Worm (Caenorhabditis elegans) whole organism, L4 larva: ENCODE data around the gene W06H8.6.

Experiments used
- D1046.2 ChIP-seq: fragments of 200-800 bp; sonication (Bioruptor generic); IDR thresholded peaks from 2 replicates; pipeline ENCODE4 v1.3.6; 2022; ENCODE audit warnings: missing genetic modification characterization, missing compliant biosample characterization
- F10B5.3 ChIP-seq: sonication (generic microtip); optimal IDR thresholded peaks from 2 replicates; lab custom pipeline; 2016; ENCODE audit warnings: mild to moderate bottlenecking, missing genetic modification characterization, missing compliant biosample characterization
- F49E8.2 ChIP-seq: sonication (generic microtip); optimal IDR thresholded peaks from 2 replicates; lab custom pipeline; 2016; ENCODE audit warnings: missing compliant biosample characterization, mild to moderate bottlenecking, missing genetic modification characterization, borderline replicate concordance
- T26A8.4 ChIP-seq: fragments of 200-800 bp; sonication (Bioruptor generic); IDR thresholded peaks from 2 replicates; pipeline ENCODE4 v1.3.6; 2022; ENCODE audit warnings: missing genetic modification characterization, missing compliant biosample characterization
- Y105C5A.15 ChIP-seq: fragments of 200-800 bp; sonication (Bioruptor generic); IDR thresholded peaks from 2 replicates; pipeline ENCODE4 v1.3.6; 2022; ENCODE audit warnings: missing genetic modification characterization, missing compliant biosample characterization
- Y48G9A.11 ChIP-seq: fragments of 200-800 bp; sonication (Bioruptor generic); IDR thresholded peaks from 2 replicates; pipeline ENCODE4 v1.3.6; 2022; ENCODE audit warnings: missing genetic modification reagents, missing genetic modification characterization, missing compliant biosample characterization
- Y5F2A.4 ChIP-seq: fragments of 200-800 bp; sonication (Bioruptor generic); optimal IDR thresholded peaks from 2 replicates; lab custom pipeline; 2018; ENCODE audit warnings: mild to moderate bottlenecking, missing genetic modification characterization, missing compliant biosample characterization
- ZK546.5 ChIP-seq, 2 experiments: sonication (generic microtip); optimal IDR thresholded peaks; 2 replicates each; lab custom pipeline; 2017; ENCODE audit warnings: missing biosample characterization in 2 of 2, missing genetic modification characterization in 2 of 2
- aha-1 ChIP-seq: fragments of 150-350 bp; peaks from one replicate; lab custom pipeline; 2014; ENCODE audit warnings: missing biosample characterization, missing genetic modification characterization
- ama-1 ChIP-seq: fragments of 150-350 bp; optimal IDR thresholded peaks from 2 replicates; lab custom pipeline; 2014; ENCODE audit warnings: inconsistent platforms, mixed read lengths
- arid-1 ChIP-seq: fragments of 200-800 bp; sonication (Bioruptor generic); conservative IDR thresholded peaks from 2 replicates; pipeline ENCODE4 v1.3.6; 2022; ENCODE audit warnings: missing genetic modification reagents, missing genetic modification characterization, missing compliant biosample characterization
- attf-4 ChIP-seq: sonication (generic microtip); optimal IDR thresholded peaks from 3 replicates; lab custom pipeline; 2017; ENCODE audit warnings: missing biosample characterization, missing genetic modification characterization
- ceh-20 ChIP-seq: fragments of 200-800 bp; sonication (Bioruptor generic); IDR thresholded peaks from 2 replicates; pipeline ENCODE4 v1.3.6; 2022; ENCODE audit warnings: missing genetic modification reagents, missing genetic modification characterization, missing compliant biosample characterization
- ceh-28 ChIP-seq: fragments of 150-350 bp; optimal IDR thresholded peaks from 2 replicates; lab custom pipeline; 2014; ENCODE audit warnings: missing biosample characterization, missing genetic modification reagents, missing genetic modification characterization
- ceh-32 ChIP-seq: sonication (generic microtip); optimal IDR thresholded peaks from 2 replicates; lab custom pipeline; 2016; ENCODE audit warnings: mild to moderate bottlenecking, missing genetic modification characterization, missing compliant biosample characterization; ENCODE audit not compliant: poor library complexity
- ceh-62 ChIP-seq: sonication (generic microtip); optimal IDR thresholded peaks from 2 replicates; lab custom pipeline; 2017; ENCODE audit warnings: missing biosample characterization, missing genetic modification characterization
- ces-1 ChIP-seq: fragments of 150-350 bp; sonication (generic microtip); optimal IDR thresholded peaks from 4 replicates; lab custom pipeline; 2014; ENCODE audit warnings: missing biosample characterization, missing genetic modification reagents, missing genetic modification characterization
- daf-8 ChIP-seq: fragments of 200-800 bp; sonication (Bioruptor generic); IDR thresholded peaks from 2 replicates; pipeline ENCODE4 v1.3.6; 2022; ENCODE audit warnings: missing genetic modification characterization, missing compliant biosample characterization
- dmd-6 ChIP-seq: fragments of 200-800 bp; sonication (Bioruptor generic); IDR thresholded peaks from 2 replicates; pipeline ENCODE4 v1.3.6; 2022; ENCODE audit warnings: missing genetic modification reagents, missing genetic modification characterization, missing compliant biosample characterization
- dmd-8 ChIP-seq: fragments of 200-800 bp; sonication (Bioruptor generic); IDR thresholded peaks from 2 replicates; pipeline ENCODE4 v1.3.6; 2022; ENCODE audit warnings: missing genetic modification characterization, missing compliant biosample characterization
- dve-1 ChIP-seq: sonication (generic microtip); optimal IDR thresholded peaks from 2 replicates; lab custom pipeline; 2017; ENCODE audit warnings: antibody characterized with exemption, mild to moderate bottlenecking, missing genetic modification characterization, missing compliant biosample characterization; ENCODE audit not compliant: insufficient read depth
- hlh-11 ChIP-seq: fragments of 200-800 bp; sonication (Bioruptor generic); optimal IDR thresholded peaks from 2 replicates; lab custom pipeline; 2018; ENCODE audit warnings: mild to moderate bottlenecking, missing genetic modification characterization, missing compliant biosample characterization
- hlh-30 ChIP-seq: sonication (generic microtip); optimal IDR thresholded peaks from 2 replicates; lab custom pipeline; 2017; ENCODE audit warnings: antibody characterized with exemption, mild to moderate bottlenecking, missing genetic modification characterization, missing compliant biosample characterization; ENCODE audit not compliant: insufficient read depth
- hmg-1.1 ChIP-seq: fragments of 200-800 bp; sonication (Bioruptor generic); IDR thresholded peaks from 2 replicates; pipeline ENCODE4 v1.3.6; 2022; ENCODE audit warnings: missing genetic modification reagents, missing genetic modification characterization, missing compliant biosample characterization
- lim-7 ChIP-seq: fragments of 200-800 bp; sonication (Bioruptor generic); IDR thresholded peaks from 2 replicates; pipeline ENCODE4 v1.3.6; 2022; ENCODE audit warnings: missing genetic modification characterization, missing compliant biosample characterization
- lin-15B ChIP-seq: fragments of 150-350 bp; sonication (generic microtip); optimal IDR thresholded peaks from 3 replicates; lab custom pipeline; 2014; ENCODE audit warnings: missing biosample characterization, missing genetic modification characterization
- lir-3 ChIP-seq: sonication (generic microtip); optimal IDR thresholded peaks from 2 replicates; lab custom pipeline; 2016; ENCODE audit warnings: mild to moderate bottlenecking, missing genetic modification characterization, missing compliant biosample characterization
- lsy-2 ChIP-seq, 2 experiments: fragments of 150-350 bp in 1 of 2; sonication (generic microtip) in 1 of 2; optimal IDR thresholded peaks; 2 replicates each; lab custom pipeline; 2014 to 2017; ENCODE audit warnings: missing biosample characterization in 2 of 2, missing genetic modification characterization in 2 of 2
- mdt-29 ChIP-seq: fragments of 200-800 bp; sonication (Bioruptor generic); IDR thresholded peaks from 2 replicates; pipeline ENCODE4 v1.3.6; 2022; ENCODE audit warnings: missing genetic modification reagents, missing genetic modification characterization, missing compliant biosample characterization
- mep-1 ChIP-seq: fragments of 150-350 bp; sonication (generic microtip); optimal IDR thresholded peaks from 3 replicates; lab custom pipeline; 2014; ENCODE audit warnings: missing biosample characterization, missing genetic modification characterization
- mes-2 ChIP-seq: sonication (generic microtip); optimal IDR thresholded peaks from 2 replicates; lab custom pipeline; 2016; ENCODE audit warnings: missing genotype, mild to moderate bottlenecking, missing genetic modification characterization, missing compliant biosample characterization; ENCODE audit not compliant: poor library complexity, severe bottlenecking
- mxl-3 ChIP-seq: fragments of 200-800 bp; sonication (Bioruptor generic); optimal IDR thresholded peaks from 2 replicates; lab custom pipeline; 2018; ENCODE audit warnings: mild to moderate bottlenecking, missing genetic modification characterization, missing compliant biosample characterization
- nhr-102 ChIP-seq: sonication (generic microtip); optimal IDR thresholded peaks from 2 replicates; lab custom pipeline; 2016; ENCODE audit warnings: mild to moderate bottlenecking, missing genetic modification characterization, moderate library complexity, missing compliant biosample characterization
- nhr-28 ChIP-seq: fragments of 150-350 bp; optimal IDR thresholded peaks from 2 replicates; lab custom pipeline; 2014; ENCODE audit warnings: missing biosample characterization, missing genetic modification characterization
- nhr-42 ChIP-seq: fragments of 200-800 bp; sonication (Bioruptor generic); IDR thresholded peaks from 2 replicates; pipeline ENCODE4 v1.3.6; 2022; ENCODE audit warnings: missing genetic modification characterization, missing compliant biosample characterization
- nhr-6 ChIP-seq: fragments of 150-350 bp; optimal IDR thresholded peaks from 2 replicates; lab custom pipeline; 2014; ENCODE audit warnings: missing biosample characterization, missing genetic modification characterization
- nhr-76 ChIP-seq: fragments of 150-350 bp; optimal IDR thresholded peaks from 2 replicates; lab custom pipeline; 2014; ENCODE audit warnings: missing biosample characterization, missing genetic modification characterization
- nhr-77 ChIP-seq: fragments of 150-350 bp; optimal IDR thresholded peaks from 2 replicates; lab custom pipeline; 2014; ENCODE audit warnings: missing biosample characterization, missing genetic modification characterization
- pha-4 ChIP-seq, 2 experiments: fragments of 150-350 bp in 1 of 2; fragments of 200-800 bp in 1 of 2; sonication (Bioruptor generic) in 1 of 2; IDR thresholded peaks in 1 of 2; optimal IDR thresholded peaks in 1 of 2; 2 replicates each; pipeline versions ENCODE4 v1.3.6 to Lab custom; 2014 to 2022; ENCODE audit warnings: missing genetic modification characterization in 2 of 2, missing genetic modification reagents in 2 of 2, missing biosample characterization in 1 of 2, missing compliant biosample characterization in 1 of 2
- php-3 ChIP-seq: fragments of 200-800 bp; sonication (Bioruptor generic); IDR thresholded peaks from 2 replicates; pipeline ENCODE4 v1.3.6; 2022; ENCODE audit warnings: missing genetic modification reagents, missing genetic modification characterization, missing compliant biosample characterization
- pqm-1 ChIP-seq: sonication (generic microtip); optimal IDR thresholded peaks from 2 replicates; lab custom pipeline; 2017; ENCODE audit warnings: missing biosample characterization, missing genetic modification characterization
- rbr-2 ChIP-seq: sonication (generic microtip); optimal IDR thresholded peaks from 2 replicates; lab custom pipeline; 2016; ENCODE audit warnings: missing genotype, missing genetic modification characterization, missing compliant biosample characterization
- set-16 ChIP-seq: fragments of 200-800 bp; sonication (Bioruptor generic); IDR thresholded peaks from 2 replicates; pipeline ENCODE4 v1.3.6; 2022; ENCODE audit warnings: missing genetic modification reagents, missing genetic modification characterization, missing compliant biosample characterization
- skn-1 ChIP-seq: fragments of 150-350 bp; optimal IDR thresholded peaks from 2 replicates; lab custom pipeline; 2014; ENCODE audit warnings: missing biosample characterization, missing genetic modification characterization
- snpc-1.2 ChIP-seq: fragments of 200-800 bp; sonication (Bioruptor generic); IDR thresholded peaks from 2 replicates; pipeline ENCODE4 v1.3.6; 2022; ENCODE audit warnings: missing genetic modification reagents, missing genetic modification characterization, missing compliant biosample characterization
- snpc-4 ChIP-seq: fragments of 150-350 bp; optimal IDR thresholded peaks from 2 replicates; lab custom pipeline; 2014; ENCODE audit warnings: missing biosample characterization, missing genetic modification characterization
- spr-1 ChIP-seq: sonication (generic microtip); optimal IDR thresholded peaks from 2 replicates; lab custom pipeline; 2016; ENCODE audit warnings: mild to moderate bottlenecking, missing genetic modification characterization, missing compliant biosample characterization
- tag-97 ChIP-seq: fragments of 200-800 bp; sonication (Bioruptor generic); IDR thresholded peaks from 2 replicates; pipeline ENCODE4 v1.3.6; 2022; ENCODE audit warnings: missing genetic modification characterization, missing compliant biosample characterization
- unc-62 ChIP-seq, 3 experiments: fragments of 150-350 bp in 1 of 3; sonication (generic microtip); optimal IDR thresholded peaks in 2 of 3; peaks in 1 of 3; 1 replicate in 1 of 3; 2 replicates in 2 of 3; lab custom pipeline; 2014 to 2017; ENCODE audit warnings: missing biosample characterization in 3 of 3, missing genetic modification characterization in 3 of 3, missing genetic modification reagents in 3 of 3, missing genotype in 1 of 3
- zip-11 ChIP-seq: fragments of 200-800 bp; sonication (Bioruptor generic); IDR thresholded peaks from 2 replicates; pipeline ENCODE4 v1.3.6; 2022; ENCODE audit warnings: missing genetic modification characterization, missing compliant biosample characterization
- ztf-7 ChIP-seq: fragments of 150-350 bp; optimal IDR thresholded peaks from 2 replicates; lab custom pipeline; 2014; ENCODE audit warnings: missing biosample characterization, missing genetic modification characterization

The W06H8.6 gene

DNA sequence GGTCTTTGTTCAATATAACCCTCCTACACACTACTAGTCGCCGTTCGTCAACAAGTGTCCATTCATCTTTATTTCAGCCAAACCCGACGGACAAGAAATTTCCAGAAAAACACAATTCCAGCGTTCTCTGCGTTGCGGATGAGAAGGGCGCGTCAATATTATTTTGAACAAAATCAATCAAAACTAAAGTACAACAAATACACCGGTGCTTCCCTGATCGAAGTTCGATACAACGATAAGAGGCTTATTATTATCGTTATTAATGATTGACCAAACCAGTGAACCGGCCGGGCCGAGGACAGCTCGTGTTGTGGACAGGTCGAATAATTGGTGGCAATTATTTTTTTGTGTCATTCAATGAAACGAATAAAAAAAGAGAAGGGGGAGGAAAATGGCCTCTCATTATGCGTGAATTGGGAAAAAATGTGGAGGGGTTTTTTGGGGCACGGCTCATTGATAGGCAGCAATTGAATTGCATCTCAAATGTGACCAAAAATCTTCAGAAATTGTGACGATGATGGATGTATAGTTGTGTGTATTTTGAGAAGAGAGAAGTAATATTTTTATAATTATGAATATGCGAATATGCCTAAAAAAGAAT lies 3.9 kb upstream of the W06H8.6 start:
- no peak for TF ChIP-seq mep-1 (tag; lab: Kevin White, UChicago)
- TF ChIP-seq T26A8.4 (GFP tag; lab: Robert Waterston, UW): peak; percentile 38; the same call in 1 of the 2 replicates
- TF ChIP-seq lin-15B (tag; lab: Kevin White, UChicago): no peak
- TF ChIP-seq ceh-20 (GFP tag; lab: Robert Waterston, UW): no peak
- TF ChIP-seq hlh-30 (tag; lab: Kevin White, UChicago): no peak
- TF ChIP-seq ces-1 (GFP tag; lab: Kevin White, UChicago): no peak
- TF ChIP-seq pha-4 (GFP tag; IDR thresholded peaks at IDR 0.05; lab: Robert Waterston, UW): no peak
- peak; percentile 7 for TF ChIP-seq pha-4 (tag; optimal IDR thresholded peaks at IDR 0.05; lab: Kevin White, UChicago)
- no peak for TF ChIP-seq zip-11 (GFP tag; lab: Robert Waterston, UW)
- no peak for TF ChIP-seq ceh-62 (tag; lab: Kevin White, UChicago)
- TF ChIP-seq F49E8.2 (tag; lab: Kevin White, UChicago): no peak
- TF ChIP-seq arid-1 (GFP tag; lab: Robert Waterston, UW): no peak
- no peak for TF ChIP-seq nhr-77 (tag; lab: Kevin White, UChicago)
- no peak for TF ChIP-seq daf-8
- no peak for TF ChIP-seq lsy-2 (tag; optimal IDR thresholded peaks at IDR 0.05; lab: Kevin White, UChicago)
- TF ChIP-seq nhr-28 (tag; lab: Kevin White, UChicago): peak; percentile 22
- TF ChIP-seq snpc-1.2 (GFP tag; lab: Robert Waterston, UW): no peak
- no peak for TF ChIP-seq lir-3 (tag; lab: Kevin White, UChicago)
- peak; percentile 30 for TF ChIP-seq mes-2
- TF ChIP-seq hlh-11 (tag; lab: Kevin White, UChicago): peak; percentile 74
- no peak for TF ChIP-seq Y5F2A.4
- peak; percentile 73 for TF ChIP-seq dmd-6
- TF ChIP-seq attf-4 (tag; lab: Kevin White, UChicago): no peak
- TF ChIP-seq Y105C5A.15: no peak
- TF ChIP-seq ceh-28 (tag; lab: Kevin White, UChicago): no peak
- TF ChIP-seq nhr-76: no peak
- TF ChIP-seq mxl-3 (GFP tag; lab: Kevin White, UChicago): peak; percentile 2
- TF ChIP-seq tag-97 (GFP tag; lab: Robert Waterston, UW): no peak
- no peak for TF ChIP-seq spr-1 (tag; lab: Kevin White, UChicago)
- no peak for TF ChIP-seq mdt-29 (GFP tag; lab: Robert Waterston, UW)
- no peak for TF ChIP-seq D1046.2 (GFP tag; lab: Robert Waterston, UW)
- no peak for TF ChIP-seq snpc-4
- TF ChIP-seq nhr-102 (tag; lab: Kevin White, UChicago): peak; percentile 29
- TF ChIP-seq ztf-7: no peak
- TF ChIP-seq set-16 (GFP tag; lab: Robert Waterston, UW): no peak
- no peak for TF ChIP-seq ZK546.5 (tag; optimal IDR thresholded peaks at IDR 0.05; lab: Kevin White, UChicago)
- no peak for TF ChIP-seq ama-1 (lab: Kevin White, UChicago)
- no peak for TF ChIP-seq unc-62 (GFP tag; optimal IDR thresholded peaks at IDR 0.05 in 1 of 2; lab: Kevin White, UChicago)
- no peak for TF ChIP-seq unc-62 (tag; optimal IDR thresholded peaks at IDR 0.05; lab: Kevin White, UChicago)
- TF ChIP-seq pqm-1: peak; percentile 22
- peak; percentile 73 for TF ChIP-seq dve-1
- TF ChIP-seq dmd-8 (GFP tag; lab: Robert Waterston, UW): no peak
- no peak for TF ChIP-seq nhr-6 (tag; lab: Kevin White, UChicago)
- no peak for TF ChIP-seq skn-1 (tag; lab: Kevin White, UChicago)
- no peak for TF ChIP-seq lim-7 (GFP tag; lab: Robert Waterston, UW)
- no peak for TF ChIP-seq Y48G9A.11 (GFP tag; lab: Robert Waterston, UW)
- TF ChIP-seq php-3 (GFP tag; lab: Robert Waterston, UW): 0 out of 2 replicates have a peak, but pooled peaks have one; percentile 28
- TF ChIP-seq rbr-2 (tag; lab: Kevin White, UChicago): peak; percentile 41
- 0 out of 2 replicates have a peak, but pooled peaks have one; percentile 5 for TF ChIP-seq hmg-1.1 (GFP tag; lab: Robert Waterston, UW)
- no peak for TF ChIP-seq nhr-42 (GFP tag; lab: Robert Waterston, UW)
- TF ChIP-seq F10B5.3: no peak
- no peak for TF ChIP-seq aha-1
- no peak for TF ChIP-seq ceh-32
